Worm (Caenorhabditis elegans) whole organism, L4 larva: Measurements from ENCODE around the gene mnp-1.
A peak's percentile ranks its signal among the peaks of the same experiment; 100 is the strongest.

Experiments used
- F10B5.3 ChIP-seq: sonication (generic microtip); optimal IDR thresholded peaks from 2 replicates; lab custom pipeline; 2016; ENCODE audit warnings: mild to moderate bottlenecking, missing genetic modification characterization, missing compliant biosample characterization
- F26F4.8 ChIP-seq: fragments of 200-800 bp; sonication (Bioruptor generic); conservative IDR thresholded peaks from 2 replicates; pipeline ENCODE4 v1.3.6; 2022; ENCODE audit warnings: missing genetic modification characterization, missing compliant biosample characterization
- F49E8.2 ChIP-seq: sonication (generic microtip); optimal IDR thresholded peaks from 2 replicates; lab custom pipeline; 2016; ENCODE audit warnings: missing compliant biosample characterization, mild to moderate bottlenecking, missing genetic modification characterization, borderline replicate concordance
- T20F7.1 ChIP-seq: fragments of 200-800 bp; sonication (Bioruptor generic); optimal IDR thresholded peaks from 2 replicates; lab custom pipeline; 2018; ENCODE audit warnings: mild to moderate bottlenecking, missing genetic modification characterization, missing compliant biosample characterization
- T26A8.4 ChIP-seq: fragments of 200-800 bp; sonication (Bioruptor generic); IDR thresholded peaks from 2 replicates; pipeline ENCODE4 v1.3.6; 2022; ENCODE audit warnings: missing genetic modification characterization, missing compliant biosample characterization
- ZK546.5 ChIP-seq, 2 experiments: sonication (generic microtip); optimal IDR thresholded peaks; 2 replicates each; lab custom pipeline; 2017; ENCODE audit warnings: missing biosample characterization in 2 of 2, missing genetic modification characterization in 2 of 2
- aha-1 ChIP-seq: fragments of 150-350 bp; peaks from one replicate; lab custom pipeline; 2014; ENCODE audit warnings: missing biosample characterization, missing genetic modification characterization
- aly-2 ChIP-seq: sonication (generic microtip); optimal IDR thresholded peaks from 2 replicates; lab custom pipeline; 2018; ENCODE audit warnings: missing biosample characterization, missing genetic modification characterization
- ceh-28 ChIP-seq: fragments of 150-350 bp; optimal IDR thresholded peaks from 2 replicates; lab custom pipeline; 2014; ENCODE audit warnings: missing biosample characterization, missing genetic modification reagents, missing genetic modification characterization
- ceh-32 ChIP-seq: sonication (generic microtip); optimal IDR thresholded peaks from 2 replicates; lab custom pipeline; 2016; ENCODE audit warnings: mild to moderate bottlenecking, missing genetic modification characterization, missing compliant biosample characterization; ENCODE audit not compliant: poor library complexity
- daf-12 ChIP-seq: fragments of 150-350 bp; optimal IDR thresholded peaks from 2 replicates; lab custom pipeline; 2014; ENCODE audit warnings: missing biosample characterization, missing genetic modification reagents, missing genetic modification characterization
- daf-16 ChIP-seq, 3 experiments: sonication (generic microtip); optimal IDR thresholded peaks; 2 replicates each; lab custom pipeline; 2016 to 2017; ENCODE audit warnings: missing genetic modification characterization in 3 of 3, missing genetic modification reagents in 3 of 3, mild to moderate bottlenecking in 2 of 3, missing compliant biosample characterization in 2 of 3, missing biosample characterization in 1 of 3, moderate library complexity in 1 of 3
- daf-19 ChIP-seq: fragments of 200-800 bp; sonication (Bioruptor generic); conservative IDR thresholded peaks from 2 replicates; pipeline ENCODE4 v1.3.6; 2022; ENCODE audit warnings: missing genetic modification characterization, missing compliant biosample characterization
- dmd-6 ChIP-seq: fragments of 200-800 bp; sonication (Bioruptor generic); IDR thresholded peaks from 2 replicates; pipeline ENCODE4 v1.3.6; 2022; ENCODE audit warnings: missing genetic modification reagents, missing genetic modification characterization, missing compliant biosample characterization
- duxl-1 ChIP-seq: sonication (generic microtip); optimal IDR thresholded peaks from 2 replicates; lab custom pipeline; 2016; ENCODE audit warnings: mild to moderate bottlenecking, missing genetic modification characterization, moderate library complexity, missing compliant biosample characterization; ENCODE audit not compliant: poor library complexity
- dve-1 ChIP-seq: sonication (generic microtip); optimal IDR thresholded peaks from 2 replicates; lab custom pipeline; 2017; ENCODE audit warnings: antibody characterized with exemption, mild to moderate bottlenecking, missing genetic modification characterization, missing compliant biosample characterization; ENCODE audit not compliant: insufficient read depth
- egl-27 ChIP-seq: sonication (generic microtip); optimal IDR thresholded peaks from 3 replicates; lab custom pipeline; 2017; ENCODE audit warnings: missing biosample characterization, missing genetic modification reagents, missing genetic modification characterization
- egl-43 ChIP-seq: fragments of 200-800 bp; sonication (Bioruptor generic); IDR thresholded peaks from 2 replicates; pipeline ENCODE4 v1.3.6; 2022; ENCODE audit warnings: missing genetic modification reagents, missing genetic modification characterization, missing compliant biosample characterization
- hlh-11 ChIP-seq: fragments of 200-800 bp; sonication (Bioruptor generic); optimal IDR thresholded peaks from 2 replicates; lab custom pipeline; 2018; ENCODE audit warnings: mild to moderate bottlenecking, missing genetic modification characterization, missing compliant biosample characterization
- hmg-1.1 ChIP-seq: fragments of 200-800 bp; sonication (Bioruptor generic); IDR thresholded peaks from 2 replicates; pipeline ENCODE4 v1.3.6; 2022; ENCODE audit warnings: missing genetic modification reagents, missing genetic modification characterization, missing compliant biosample characterization
- lin-29 ChIP-seq: fragments of 200-800 bp; sonication (Bioruptor generic); IDR thresholded peaks from 2 replicates; pipeline ENCODE4 v1.3.6; 2022; ENCODE audit warnings: missing genetic modification reagents, missing genetic modification characterization, missing compliant biosample characterization
- lir-3 ChIP-seq: sonication (generic microtip); optimal IDR thresholded peaks from 2 replicates; lab custom pipeline; 2016; ENCODE audit warnings: mild to moderate bottlenecking, missing genetic modification characterization, missing compliant biosample characterization
- lsy-2 ChIP-seq, 2 experiments: fragments of 150-350 bp in 1 of 2; sonication (generic microtip) in 1 of 2; optimal IDR thresholded peaks; 2 replicates each; lab custom pipeline; 2014 to 2017; ENCODE audit warnings: missing biosample characterization in 2 of 2, missing genetic modification characterization in 2 of 2
- nhr-10 ChIP-seq: fragments of 150-350 bp; optimal IDR thresholded peaks from 2 replicates; lab custom pipeline; 2014; ENCODE audit warnings: missing biosample characterization, missing genetic modification characterization
- nhr-11 ChIP-seq: fragments of 150-350 bp; optimal IDR thresholded peaks from 2 replicates; lab custom pipeline; 2014; ENCODE audit warnings: missing biosample characterization, missing genetic modification characterization
- nhr-111 ChIP-seq: fragments of 200-800 bp; sonication (Bioruptor generic); optimal IDR thresholded peaks from 2 replicates; lab custom pipeline; 2018; ENCODE audit warnings: mild to moderate bottlenecking, missing genetic modification characterization, missing compliant biosample characterization
- nhr-25 ChIP-seq: sonication (generic microtip); optimal IDR thresholded peaks from 2 replicates; lab custom pipeline; 2017; ENCODE audit warnings: missing genetic modification characterization, mild to moderate bottlenecking, missing compliant biosample characterization, antibody characterized with exemption, moderate library complexity, borderline replicate concordance; ENCODE audit not compliant: insufficient read depth
- nhr-28 ChIP-seq: fragments of 150-350 bp; optimal IDR thresholded peaks from 2 replicates; lab custom pipeline; 2014; ENCODE audit warnings: missing biosample characterization, missing genetic modification characterization
- nhr-41 ChIP-seq: fragments of 200-800 bp; sonication (Bioruptor generic); IDR thresholded peaks from 2 replicates; pipeline ENCODE4 v1.3.6; 2022; ENCODE audit warnings: missing genetic modification reagents, missing genetic modification characterization, missing compliant biosample characterization
- nhr-48 ChIP-seq: sonication (generic microtip); optimal IDR thresholded peaks from 2 replicates; lab custom pipeline; 2016; ENCODE audit warnings: mild to moderate bottlenecking, missing genetic modification characterization, missing compliant biosample characterization
- nhr-6 ChIP-seq: fragments of 150-350 bp; optimal IDR thresholded peaks from 2 replicates; lab custom pipeline; 2014; ENCODE audit warnings: missing biosample characterization, missing genetic modification characterization
- pqm-1 ChIP-seq: sonication (generic microtip); optimal IDR thresholded peaks from 2 replicates; lab custom pipeline; 2017; ENCODE audit warnings: missing biosample characterization, missing genetic modification characterization
- rbr-2 ChIP-seq: sonication (generic microtip); optimal IDR thresholded peaks from 2 replicates; lab custom pipeline; 2016; ENCODE audit warnings: missing genotype, missing genetic modification characterization, missing compliant biosample characterization
- sdz-12 ChIP-seq: fragments of 200-800 bp; sonication (Bioruptor generic); optimal IDR thresholded peaks from 2 replicates; lab custom pipeline; 2018; ENCODE audit warnings: mild to moderate bottlenecking, missing genetic modification characterization, missing compliant biosample characterization
- spr-1 ChIP-seq: sonication (generic microtip); optimal IDR thresholded peaks from 2 replicates; lab custom pipeline; 2016; ENCODE audit warnings: mild to moderate bottlenecking, missing genetic modification characterization, missing compliant biosample characterization
- spr-3 ChIP-seq: fragments of 200-800 bp; sonication (Bioruptor generic); optimal IDR thresholded peaks from 2 replicates; lab custom pipeline; 2018; ENCODE audit warnings: mild to moderate bottlenecking, missing genetic modification characterization, missing compliant biosample characterization
- tra-1 ChIP-seq: fragments of 200-800 bp; sonication (Bioruptor generic); IDR thresholded peaks from 2 replicates; pipeline ENCODE4 v1.3.6; 2022; ENCODE audit warnings: missing genetic modification reagents, missing genetic modification characterization, missing compliant biosample characterization
- unc-62 ChIP-seq, 3 experiments: fragments of 150-350 bp in 1 of 3; sonication (generic microtip); optimal IDR thresholded peaks in 2 of 3; peaks in 1 of 3; 1 replicate in 1 of 3; 2 replicates in 2 of 3; lab custom pipeline; 2014 to 2017; ENCODE audit warnings: missing biosample characterization in 3 of 3, missing genetic modification characterization in 3 of 3, missing genetic modification reagents in 3 of 3, missing genotype in 1 of 3
- vab-7 ChIP-seq: fragments of 200-800 bp; sonication (Bioruptor generic); IDR thresholded peaks from 2 replicates; pipeline ENCODE4 v1.3.6; 2022; ENCODE audit warnings: missing genetic modification reagents, missing genetic modification characterization, missing compliant biosample characterization
- zag-1 ChIP-seq: fragments of 150-350 bp; optimal IDR thresholded peaks from 2 replicates; lab custom pipeline; 2014; ENCODE audit warnings: missing biosample characterization, missing genetic modification characterization
- zfp-3 ChIP-seq: fragments of 200-800 bp; sonication (Bioruptor generic); conservative IDR thresholded peaks from 2 replicates; pipeline ENCODE4 v1.3.6; 2022; ENCODE audit warnings: missing genetic modification reagents, missing genetic modification characterization, missing compliant biosample characterization
- ztf-11 ChIP-seq: fragments of 150-350 bp; optimal IDR thresholded peaks from 2 replicates; lab custom pipeline; 2014; ENCODE audit warnings: missing biosample characterization, missing genetic modification characterization

Gene mnp-1

ce11 chrIII:4314502-4314901 lies 41.9 kb upstream of the mnp-1 start:
- no peak for TF ChIP-seq F10B5.3 (tag; lab: Kevin White, UChicago)
- TF ChIP-seq pqm-1 (tag; lab: Kevin White, UChicago), result peak; percentile 80
- TF ChIP-seq F26F4.8 (GFP tag; lab: Robert Waterston, UW), result no peak
- no peak for TF ChIP-seq nhr-10
- TF ChIP-seq lin-29 (GFP tag; lab: Robert Waterston, UW), result no peak
- TF ChIP-seq spr-1, result no peak
- no peak for TF ChIP-seq nhr-11 (tag; lab: Kevin White, UChicago)
- TF ChIP-seq dmd-6 (GFP tag; lab: Robert Waterston, UW), result no peak
- no peak for TF ChIP-seq aha-1 (tag; lab: Kevin White, UChicago)
- no peak for TF ChIP-seq ztf-11 (tag; lab: Kevin White, UChicago)
- TF ChIP-seq T20F7.1 (GFP tag; lab: Kevin White, UChicago), result peak; percentile 2
- TF ChIP-seq spr-3 (GFP tag; lab: Kevin White, UChicago), result no peak
- no peak for TF ChIP-seq nhr-48 (tag; lab: Kevin White, UChicago)
- TF ChIP-seq egl-43 (GFP tag; lab: Robert Waterston, UW), result no peak
- no peak for TF ChIP-seq lir-3
- TF ChIP-seq nhr-28 (tag; lab: Kevin White, UChicago), result peak; percentile 22
- no peak for TF ChIP-seq daf-16 (GFP tag; optimal IDR thresholded peaks at IDR 0.05; lab: Kevin White, UChicago)
- peak; percentile 36 for TF ChIP-seq daf-16 (tag; optimal IDR thresholded peaks at IDR 0.05; lab: Kevin White, UChicago)
- TF ChIP-seq ceh-28 (tag; lab: Kevin White, UChicago), result peak; percentile 41
- TF ChIP-seq F49E8.2 (tag; lab: Kevin White, UChicago), result no peak
- TF ChIP-seq aly-2 (tag; lab: Kevin White, UChicago), result no peak
- no peak for TF ChIP-seq daf-19 (GFP tag; lab: Robert Waterston, UW)
- no peak for TF ChIP-seq egl-27 (tag; lab: Kevin White, UChicago)
- no peak for TF ChIP-seq nhr-25
- TF ChIP-seq duxl-1 (tag; lab: Kevin White, UChicago), result no peak
- TF ChIP-seq unc-62 (GFP tag; optimal IDR thresholded peaks at IDR 0.05 in 1 of 2; lab: Kevin White, UChicago), result no peak
- TF ChIP-seq unc-62 (tag; optimal IDR thresholded peaks at IDR 0.05; lab: Kevin White, UChicago), result no peak
- no peak for TF ChIP-seq lsy-2 (tag; optimal IDR thresholded peaks at IDR 0.05; lab: Kevin White, UChicago)
- TF ChIP-seq zfp-3 (GFP tag; lab: Robert Waterston, UW), result no peak
- TF ChIP-seq sdz-12, result no peak
- TF ChIP-seq daf-12 (tag; lab: Kevin White, UChicago), result no peak
- TF ChIP-seq vab-7 (GFP tag; lab: Robert Waterston, UW), result no peak
- TF ChIP-seq nhr-41 (GFP tag; lab: Robert Waterston, UW), result no peak
- peak; percentile 22 for TF ChIP-seq dve-1 (tag; lab: Kevin White, UChicago)
- TF ChIP-seq tra-1, result no peak
- TF ChIP-seq ZK546.5 (tag; optimal IDR thresholded peaks at IDR 0.05; lab: Kevin White, UChicago), result no peak
- TF ChIP-seq zag-1 (tag; lab: Kevin White, UChicago), result no peak
- TF ChIP-seq rbr-2 (tag; lab: Kevin White, UChicago), result no peak
- no peak for TF ChIP-seq nhr-6 (tag; lab: Kevin White, UChicago)
- TF ChIP-seq T26A8.4 (GFP tag; lab: Robert Waterston, UW), result no peak
- no peak for TF ChIP-seq hlh-11
- no peak for TF ChIP-seq nhr-111
- no peak for TF ChIP-seq hmg-1.1
- no peak for TF ChIP-seq ceh-32
